Worm (Caenorhabditis elegans): ENCODE data around the gene nstp-1.

The nstp-1 gene

DNA sequence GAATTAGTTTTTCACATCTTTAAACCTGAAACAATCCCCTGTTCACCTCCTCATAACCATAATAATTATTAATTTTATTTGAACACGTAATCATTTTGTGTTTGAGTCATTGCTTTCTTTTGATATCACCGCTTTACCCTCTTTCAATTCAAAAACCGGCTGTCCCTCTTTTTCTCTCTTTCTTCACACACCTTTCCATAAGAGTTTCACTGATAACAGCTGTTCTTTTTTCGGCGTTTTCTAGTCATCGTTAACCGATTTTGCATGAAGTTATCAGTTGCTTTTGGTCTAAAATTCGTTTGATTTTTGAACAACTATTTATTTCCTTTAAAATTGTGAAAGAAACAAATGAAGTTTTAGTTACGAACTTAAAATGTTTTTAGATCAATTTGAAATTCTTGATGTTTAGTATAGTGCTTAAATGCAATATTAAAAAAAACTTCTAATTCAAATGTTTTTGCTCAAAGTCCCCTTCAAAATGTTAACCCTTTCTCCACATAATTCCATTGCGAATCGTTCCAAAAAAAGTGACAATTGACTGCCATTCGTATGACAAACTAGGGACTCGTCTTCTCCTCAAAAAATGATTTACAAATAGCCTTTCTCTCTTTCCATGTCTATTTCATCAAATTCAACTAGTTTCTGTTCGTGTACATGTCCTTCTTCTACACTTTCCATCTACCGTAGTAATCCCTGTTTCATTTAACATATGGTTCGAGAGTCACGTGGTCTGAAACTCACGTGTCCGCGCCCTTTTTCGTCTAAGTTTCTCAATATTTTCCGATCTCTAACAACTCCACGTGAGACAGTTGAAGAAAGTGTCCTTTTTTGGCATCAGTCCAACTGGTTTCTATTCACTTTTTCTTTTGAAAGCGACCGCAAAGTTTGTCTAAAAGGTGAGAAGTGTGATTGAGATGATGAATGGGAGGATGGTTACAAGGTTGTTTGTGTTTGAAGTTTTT, 35.3 kb upstream of the nstp-1 start (continued):
- TF ChIP-seq unc-62 (GFP tag; optimal IDR thresholded peaks at IDR 0.05) = no peak
- no peak for TF ChIP-seq ama-1 (optimal IDR thresholded peaks at IDR 0.05)
- no peak for TF ChIP-seq ama-1 (GFP tag; optimal IDR thresholded peaks at IDR 0.05)
- no peak for TF ChIP-seq hsf-1 (GFP tag; IDR thresholded peaks at IDR 0.05)
- TF ChIP-seq snpc-3.4 (tag; optimal IDR thresholded peaks at IDR 0.05) = no peak
- no peak for TF ChIP-seq ZK185.1 (tag; optimal IDR thresholded peaks at IDR 0.05; ENCODE audit: poor library complexity, severe bottlenecking)
- no peak for TF ChIP-seq T26A5.8 (tag; optimal IDR thresholded peaks at IDR 0.05)
- peak in 1 of 2 experiments; percentile 68 for TF ChIP-seq let-607 (tag; optimal IDR thresholded peaks at IDR 0.05)
- TF ChIP-seq hlh-26 (GFP tag; conservative IDR thresholded peaks at IDR 0.05) = no peak
- TF ChIP-seq rpc-1 (optimal IDR thresholded peaks at IDR 0.05) = no peak
- TF ChIP-seq rpc-1 (tag; optimal IDR thresholded peaks at IDR 0.05) = no peak
- TF ChIP-seq ceh-100 (GFP tag; IDR thresholded peaks at IDR 0.05) = no peak
- TF ChIP-seq cebp-1 (GFP tag; IDR thresholded peaks at IDR 0.05) = 0 out of 2 replicates have a peak, but pooled peaks have one; percentile 29
- TF ChIP-seq cebp-1 (tag; optimal IDR thresholded peaks at IDR 0.05) = peak; percentile 82
- no peak for TF ChIP-seq sea-2 (GFP tag; IDR thresholded peaks at IDR 0.05)
- no peak for TF ChIP-seq him-1 (tag; optimal IDR thresholded peaks at IDR 0.05)
- TF ChIP-seq attf-5 (GFP tag; optimal IDR thresholded peaks at IDR 0.05) = peak; percentile 62
- TF ChIP-seq pha-4 (tag; optimal IDR thresholded peaks at IDR 0.05) = no peak
- TF ChIP-seq xnd-1 (tag; optimal IDR thresholded peaks at IDR 0.05) = no peak
- no peak for TF ChIP-seq ceh-91 (GFP tag; IDR thresholded peaks at IDR 0.05)
- no peak for TF ChIP-seq mes-4 (tag; optimal IDR thresholded peaks at IDR 0.05)
- TF ChIP-seq T07F8.4 (tag; optimal IDR thresholded peaks at IDR 0.05) = no peak
- no peak for TF ChIP-seq repo-1 (tag; optimal IDR thresholded peaks at IDR 0.05)
- no peak for TF ChIP-seq mxl-1 (tag; optimal IDR thresholded peaks at IDR 0.05)
- TF ChIP-seq aptf-2 (GFP tag; conservative IDR thresholded peaks at IDR 0.05) = no peak
- TF ChIP-seq ztf-22 (GFP tag; optimal IDR thresholded peaks at IDR 0.05) = peak; percentile 43
- TF ChIP-seq akir-1 (GFP tag; optimal IDR thresholded peaks at IDR 0.05) = no peak
- TF ChIP-seq zfh-2 (GFP tag; conservative IDR thresholded peaks at IDR 0.05) = no peak
- TF ChIP-seq lin-35 (GFP tag; optimal IDR thresholded peaks at IDR 0.05) = no peak
- peak; percentile 78 for TF ChIP-seq chd-7 (tag; optimal IDR thresholded peaks at IDR 0.05)
- no peak for TF ChIP-seq Y79H2A.3 (GFP tag; conservative IDR thresholded peaks at IDR 0.05)
- no peak for TF ChIP-seq B0035.1 (tag; optimal IDR thresholded peaks at IDR 0.05)
- no peak for TF ChIP-seq nhr-120 (GFP tag; IDR thresholded peaks at IDR 0.05)
- TF ChIP-seq fkh-3 (tag; optimal IDR thresholded peaks at IDR 0.05) = no peak
- TF ChIP-seq ceh-27 (GFP tag; optimal IDR thresholded peaks at IDR 0.05) = peak; percentile 70
- peak; percentile 66 for TF ChIP-seq nhr-80 (tag; optimal IDR thresholded peaks at IDR 0.05)
- TF ChIP-seq F49E8.2 (tag; optimal IDR thresholded peaks at IDR 0.05; ENCODE audit: insufficient read depth) = no peak
- TF ChIP-seq ekl-4 (GFP tag; IDR thresholded peaks at IDR 0.05) = peak; percentile 42; the same call in 1 of the 2 replicates
- no peak for TF ChIP-seq egl-44 (GFP tag; IDR thresholded peaks at IDR 0.05)
- TF ChIP-seq ceh-40 (GFP tag; IDR thresholded peaks at IDR 0.05) = no peak
- TF ChIP-seq K11D2.4 (GFP tag; IDR thresholded peaks at IDR 0.05) = peak; percentile 68
- no peak for TF ChIP-seq F37B4.10 (GFP tag; IDR thresholded peaks at IDR 0.05)
- TF ChIP-seq F10E7.11 (tag; optimal IDR thresholded peaks at IDR 0.05) = no peak
- TF ChIP-seq lag-1 (GFP tag; IDR thresholded peaks at IDR 0.05) = no peak
- TF ChIP-seq rec-8 (tag; optimal IDR thresholded peaks at IDR 0.05) = no peak
- no peak; the same call in 1 of the 2 replicates for TF ChIP-seq lir-1 (GFP tag; conservative IDR thresholded peaks at IDR 0.05)
- no peak for TF ChIP-seq hlh-12 (tag; optimal IDR thresholded peaks at IDR 0.05)
- TF ChIP-seq gei-17 (GFP tag; optimal IDR thresholded peaks at IDR 0.05) = peak; percentile 50

Data from whole organism, young adult.